Worm (Caenorhabditis elegans): ENCODE data around the gene F47D2.11.

The F47D2.11 gene

ce11 chrV:4319867-4320266 lies 24.0 kb upstream of the F47D2.11 start, which contains the start of gene ZC132.9:
Gene ZC132.9, minus strand, starts transcription at chrV:4319967.
- TF ChIP-seq nhr-232 (tag; optimal IDR thresholded peaks at IDR 0.05) (no peak), hlh-8 (tag; optimal IDR thresholded peaks at IDR 0.05) (no peak), pqm-1 (tag; optimal IDR thresholded peaks at IDR 0.05) (no peak)

DNA sequence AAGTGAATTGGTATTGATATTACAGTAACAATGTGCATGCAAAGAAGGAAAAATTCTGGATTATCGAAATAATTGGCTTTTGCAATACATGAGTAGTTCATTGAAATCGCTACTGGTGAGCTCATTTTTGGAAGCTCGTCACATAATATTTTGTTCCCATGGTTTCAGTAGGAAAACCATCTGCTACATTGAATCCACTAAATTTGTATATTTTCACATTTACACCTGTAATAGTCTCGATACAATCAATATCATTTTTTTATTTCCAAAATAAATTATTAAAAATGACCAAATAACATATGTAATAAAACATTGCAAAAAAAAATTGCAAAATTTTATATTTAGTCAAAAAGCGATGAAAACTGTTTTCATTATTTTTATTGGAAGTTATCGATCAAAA lies 19.2 kb upstream of the F47D2.11 start, which contains the start of gene srh-192:
srh-192 (minus strand) TSS at position 101 of the 400 bp plus-strand sequence.
- TF ChIP-seq ceh-48 (tag; optimal IDR thresholded peaks at IDR 0.05) (no peak), C38D4.7 (GFP tag; optimal IDR thresholded peaks at IDR 0.05) (no peak), lin-11 (tag; optimal IDR thresholded peaks at IDR 0.05) (no peak), unc-42 (tag; optimal IDR thresholded peaks at IDR 0.05) (no peak), ama-1 (optimal IDR thresholded peaks at IDR 0.05) (no peak), eyg-1 (tag; optimal IDR thresholded peaks at IDR 0.05) (no peak), sox-2 (GFP tag; IDR thresholded peaks at IDR 0.05) (no peak), pat-9 (tag; optimal IDR thresholded peaks at IDR 0.05) (no peak), ceh-2 (tag; optimal IDR thresholded peaks at IDR 0.05) (no peak), elt-2 (tag; optimal IDR thresholded peaks at IDR 0.05) (no peak), tbx-7 (tag; optimal IDR thresholded peaks at IDR 0.05) (no peak), C08G9.2 (tag; optimal IDR thresholded peaks at IDR 0.05) (no peak), ztf-16 (tag; optimal IDR thresholded peaks at IDR 0.05) (no peak), fkh-6 (tag; optimal IDR thresholded peaks at IDR 0.05) (no peak), pag-3 (tag; optimal IDR thresholded peaks at IDR 0.05; ENCODE audit: borderline replicate concordance) (no peak), elt-4 (tag; optimal IDR thresholded peaks at IDR 0.05) (no peak), ceh-19 (GFP tag; optimal IDR thresholded peaks at IDR 0.05) (no peak), unc-55 (GFP tag; optimal IDR thresholded peaks at IDR 0.05) (no peak), ceh-24 (tag; optimal IDR thresholded peaks at IDR 0.05) (no peak)

- TF ChIP-seq mec-3 (tag; optimal IDR thresholded peaks at IDR 0.05; ENCODE audit: borderline replicate concordance) (no peak), eyg-1 (tag; optimal IDR thresholded peaks at IDR 0.05) (no peak), nhr-11 (tag; optimal IDR thresholded peaks at IDR 0.05) (no peak), gmeb-2 (tag; optimal IDR thresholded peaks at IDR 0.05) (no peak), pha-2 (tag; optimal IDR thresholded peaks at IDR 0.05) (no peak), K02D7.2 (tag; optimal IDR thresholded peaks at IDR 0.05) (no peak), nfya-1 (tag; optimal IDR thresholded peaks at IDR 0.05) (no peak), ceh-31 (tag; optimal IDR thresholded peaks at IDR 0.05) (no peak), unc-55 (GFP tag; optimal IDR thresholded peaks at IDR 0.05) (no peak), hlh-6 (tag; optimal IDR thresholded peaks at IDR 0.05) (no peak), C08G9.2 (tag; optimal IDR thresholded peaks at IDR 0.05) (no peak), ref-2 (tag; optimal IDR thresholded peaks at IDR 0.05) (no peak), pqm-1 (tag; optimal IDR thresholded peaks at IDR 0.05) (no peak), lin-11 (tag; optimal IDR thresholded peaks at IDR 0.05) (no peak), rnt-1 (tag; optimal IDR thresholded peaks at IDR 0.05) (no peak), ceh-14 (tag; optimal IDR thresholded peaks at IDR 0.05) (no peak), ama-1 (optimal IDR thresholded peaks at IDR 0.05) (no peak), hlh-15 (tag; optimal IDR thresholded peaks at IDR 0.05) (no peak)
These were observed 8.4 kb upstream of the F47D2.11 start for ce11 chrV:4304240-4304639.

- no peak for TF ChIP-seq hlh-15 (tag; optimal IDR thresholded peaks at IDR 0.05)
- TF ChIP-seq ceh-34 (tag; optimal IDR thresholded peaks at IDR 0.05), result no peak
- no peak for TF ChIP-seq ahr-1 (tag; optimal IDR thresholded peaks at IDR 0.05)
- TF ChIP-seq odd-2 (tag; optimal IDR thresholded peaks at IDR 0.05), result no peak
- no peak for TF ChIP-seq ceh-19 (GFP tag; optimal IDR thresholded peaks at IDR 0.05)
- TF ChIP-seq ztf-16 (tag; optimal IDR thresholded peaks at IDR 0.05), result no peak
- no peak for TF ChIP-seq fkh-6 (tag; optimal IDR thresholded peaks at IDR 0.05)
- TF ChIP-seq sox-2 (GFP tag; IDR thresholded peaks at IDR 0.05), result no peak
- no peak for TF ChIP-seq nhr-232 (tag; optimal IDR thresholded peaks at IDR 0.05)
- TF ChIP-seq elt-4 (tag; optimal IDR thresholded peaks at IDR 0.05), result no peak
- TF ChIP-seq ceh-18 (tag; optimal IDR thresholded peaks at IDR 0.05), result no peak
- TF ChIP-seq ama-1 (optimal IDR thresholded peaks at IDR 0.05), result no peak
These were observed 8.0 kb upstream of the F47D2.11 start for ce11 chrV:4303793-4304192.
